Fruit fly (Drosophila melanogaster) whole organism, prepupa: ENCODE data around the gene Gk2.

Experiments
- Blimp-1 ChIP-seq: fragments of 200-800 bp; sonication (Bioruptor generic); optimal IDR thresholded peaks from 3 replicates; lab custom pipeline; 2017; ENCODE audit warnings: missing biosample characterization, missing genetic modification characterization, mild to moderate bottlenecking, moderate library complexity, missing genetic modification reagents
- CG10631 ChIP-seq: fragments of 200-800 bp; sonication (Bioruptor generic); optimal IDR thresholded peaks from 2 replicates; lab custom pipeline; 2016; ENCODE audit warnings: missing biosample characterization, missing genetic modification characterization
- CG10669 ChIP-seq: fragments of 200-800 bp; sonication (Bioruptor generic); optimal IDR thresholded peaks from 3 replicates; lab custom pipeline; 2018; ENCODE audit warnings: missing biosample characterization, mild to moderate bottlenecking, missing genetic modification characterization, moderate library complexity
- CG11294 ChIP-seq: fragments of 200-800 bp; sonication (Bioruptor generic); IDR thresholded peaks from 2 replicates; pipeline ENCODE4 v1.3.6; 2022; ENCODE audit warnings: missing biosample characterization, missing genetic modification characterization
- CG11762 ChIP-seq: fragments of 200-800 bp; sonication (Bioruptor generic); optimal IDR thresholded peaks from 3 replicates; lab custom pipeline; 2016; ENCODE audit warnings: missing biosample characterization, missing genetic modification characterization; ENCODE audit not compliant: insufficient read depth
- CG11902 ChIP-seq: fragments of 200-800 bp; sonication (Bioruptor generic); optimal IDR thresholded peaks from 3 replicates; lab custom pipeline; 2016; ENCODE audit warnings: missing biosample characterization, missing genetic modification characterization
- CG15336 ChIP-seq: fragments of 200-800 bp; sonication (Bioruptor generic); IDR thresholded peaks from 2 replicates; pipeline ENCODE4 v1.3.6; 2022; ENCODE audit warnings: missing biosample characterization, missing genetic modification characterization
- CG1621 ChIP-seq: fragments of 200-800 bp; sonication (Bioruptor generic); optimal IDR thresholded peaks from 3 replicates; lab custom pipeline; 2018; ENCODE audit warnings: missing biosample characterization, mild to moderate bottlenecking, missing genetic modification characterization
- CG16779 ChIP-seq: fragments of 200-800 bp; sonication (Bioruptor generic); optimal IDR thresholded peaks from 3 replicates; lab custom pipeline; 2017; ENCODE audit warnings: missing biosample characterization, mild to moderate bottlenecking, missing genetic modification characterization
- CG3032 ChIP-seq: fragments of 200-800 bp; optimal IDR thresholded peaks from 2 replicates; lab custom pipeline; 2019; ENCODE audit warnings: missing biosample characterization, mild to moderate bottlenecking, missing genetic modification characterization, moderate library complexity
- CG31627 ChIP-seq: fragments of 200-800 bp; sonication (Bioruptor generic); optimal IDR thresholded peaks from 3 replicates; lab custom pipeline; 2016; ENCODE audit warnings: missing biosample characterization, missing genetic modification characterization
- CG32006 ChIP-seq: fragments of 200-800 bp; sonication (Bioruptor generic); optimal IDR thresholded peaks from 3 replicates; lab custom pipeline; 2017; ENCODE audit warnings: missing biosample characterization, mild to moderate bottlenecking, missing genetic modification characterization
- CG34406 ChIP-seq: fragments of 200-800 bp; sonication (Bioruptor generic); optimal IDR thresholded peaks from 3 replicates; lab custom pipeline; 2016; ENCODE audit warnings: missing biosample characterization, missing genetic modification characterization
- CG3919 ChIP-seq: fragments of 200-800 bp; sonication (Bioruptor generic); optimal IDR thresholded peaks from 3 replicates; lab custom pipeline; 2016; ENCODE audit warnings: missing biosample characterization, missing genetic modification characterization
- CG4318 ChIP-seq: fragments of 200-800 bp; sonication (Bioruptor generic); optimal IDR thresholded peaks from 3 replicates; lab custom pipeline; 2017; ENCODE audit warnings: missing biosample characterization, mild to moderate bottlenecking, missing genetic modification characterization
- CG6163 ChIP-seq: fragments of 200-800 bp; sonication (Bioruptor generic); IDR thresholded peaks from 3 replicates; pipeline ENCODE4 v1.3.6; 2022; ENCODE audit warnings: missing biosample characterization, missing genetic modification characterization
- CG6276 ChIP-seq: fragments of 200-800 bp; sonication (Bioruptor generic); optimal IDR thresholded peaks from 2 replicates; lab custom pipeline; 2017; ENCODE audit warnings: missing biosample characterization, mild to moderate bottlenecking, missing genetic modification characterization
- CG6854 ChIP-seq: fragments of 200-800 bp; sonication (Bioruptor generic); optimal IDR thresholded peaks from 2 replicates; lab custom pipeline; 2017; ENCODE audit warnings: missing biosample characterization, mild to moderate bottlenecking, missing genetic modification characterization
- CG8119 ChIP-seq: fragments of 200-800 bp; sonication (Bioruptor generic); IDR thresholded peaks from 3 replicates; pipeline ENCODE4 v1.3.6; 2022; ENCODE audit warnings: missing biosample characterization, missing genetic modification characterization
- CG8319 ChIP-seq: fragments of 200-800 bp; sonication (Bioruptor generic); optimal IDR thresholded peaks from 3 replicates; lab custom pipeline; 2016; ENCODE audit warnings: missing biosample characterization, missing genetic modification characterization
- CG8632 ChIP-seq: fragments of 200-800 bp; sonication (Bioruptor generic); optimal IDR thresholded peaks from 3 replicates; lab custom pipeline; 2016; ENCODE audit warnings: missing biosample characterization, missing genetic modification characterization
- CG9139 ChIP-seq: fragments of 200-800 bp; sonication (Bioruptor generic); optimal IDR thresholded peaks from 3 replicates; lab custom pipeline; 2017; ENCODE audit warnings: missing biosample characterization, mild to moderate bottlenecking, missing genetic modification characterization
- Eip75B ChIP-seq: fragments of 200-800 bp; sonication (Bioruptor generic); optimal IDR thresholded peaks from 3 replicates; lab custom pipeline; 2016; ENCODE audit warnings: missing biosample characterization, missing genetic modification characterization
- Eip78C ChIP-seq: fragments of 200-800 bp; sonication (Bioruptor generic); peaks from one replicate; lab custom pipeline; 2016; ENCODE audit warnings: missing biosample characterization, missing genetic modification characterization
- Ets21C ChIP-seq: fragments of 200-800 bp; sonication (Bioruptor generic); optimal IDR thresholded peaks from 3 replicates; lab custom pipeline; 2016; ENCODE audit warnings: missing biosample characterization, missing genetic modification characterization
- Ets96B ChIP-seq: fragments of 200-800 bp; optimal IDR thresholded peaks from 2 replicates; lab custom pipeline; 2019; ENCODE audit warnings: missing biosample characterization, mild to moderate bottlenecking, missing genetic modification characterization, moderate library complexity
- Gug ChIP-seq: fragments of 200-800 bp; sonication (Bioruptor generic); IDR thresholded peaks from 2 replicates; pipeline ENCODE4 v1.3.6; 2022; ENCODE audit warnings: missing biosample characterization, missing genetic modification characterization
- Hr38 ChIP-seq: sonication (Bioruptor generic); optimal IDR thresholded peaks from 2 replicates; lab custom pipeline; 2016; ENCODE audit warnings: missing biosample characterization, missing genetic modification characterization
- Hr39 ChIP-seq: fragments of 200-800 bp; sonication (Bioruptor generic); optimal IDR thresholded peaks from 2 replicates; lab custom pipeline; 2016; ENCODE audit warnings: missing biosample characterization, missing genetic modification characterization
- Lpt ChIP-seq: fragments of 200-800 bp; sonication (Bioruptor generic); optimal IDR thresholded peaks from 3 replicates; lab custom pipeline; 2016; ENCODE audit warnings: missing biosample characterization, missing genetic modification characterization
- Met ChIP-seq: fragments of 200-800 bp; sonication (Bioruptor generic); optimal IDR thresholded peaks from 3 replicates; lab custom pipeline; 2016; ENCODE audit warnings: missing biosample characterization, missing genetic modification characterization
- Smox ChIP-seq: fragments of 200-800 bp; sonication (Bioruptor generic); optimal IDR thresholded peaks from 3 replicates; lab custom pipeline; 2016; ENCODE audit warnings: missing biosample characterization, missing genetic modification characterization
- Sox14 ChIP-seq: fragments of 200-800 bp; sonication (Bioruptor generic); optimal IDR thresholded peaks from 3 replicates; lab custom pipeline; 2016; ENCODE audit warnings: missing biosample characterization, missing genetic modification characterization
- Sox15 ChIP-seq: fragments of 200-800 bp; sonication (Bioruptor generic); optimal IDR thresholded peaks from 3 replicates; lab custom pipeline; 2016; ENCODE audit warnings: missing biosample characterization, missing genetic modification characterization
- achi ChIP-seq: fragments of 200-800 bp; sonication (Bioruptor generic); optimal IDR thresholded peaks from 3 replicates; lab custom pipeline; 2016; ENCODE audit warnings: missing biosample characterization, missing genetic modification characterization
- acj6 ChIP-seq: fragments of 200-800 bp; sonication (Bioruptor generic); optimal IDR thresholded peaks from 3 replicates; lab custom pipeline; 2016; ENCODE audit warnings: missing biosample characterization, missing genetic modification characterization
- dac ChIP-seq: fragments of 200-800 bp; sonication (Bioruptor generic); optimal IDR thresholded peaks from 2 replicates; lab custom pipeline; 2017; ENCODE audit warnings: missing biosample characterization, mild to moderate bottlenecking, missing genetic modification characterization
- dsx ChIP-seq: fragments of 200-800 bp; optimal IDR thresholded peaks from 3 replicates; lab custom pipeline; 2019; ENCODE audit warnings: missing biosample characterization, mild to moderate bottlenecking, missing genetic modification characterization, moderate library complexity; ENCODE audit not compliant: poor library complexity, severe bottlenecking
- eg ChIP-seq: fragments of 200-800 bp; sonication (Bioruptor generic); IDR thresholded peaks from 3 replicates; pipeline ENCODE4 v1.3.6; 2022; ENCODE audit warnings: missing biosample characterization, missing genetic modification characterization
- fd59A ChIP-seq: fragments of 200-800 bp; sonication (Bioruptor generic); optimal IDR thresholded peaks from 2 replicates; lab custom pipeline; 2017; ENCODE audit warnings: missing biosample characterization, mild to moderate bottlenecking, missing genetic modification characterization, missing genetic modification reagents
- fd85E ChIP-seq: fragments of 200-800 bp; sonication (Bioruptor generic); optimal IDR thresholded peaks from 3 replicates; lab custom pipeline; 2016; ENCODE audit warnings: missing biosample characterization, missing genetic modification characterization
- fkh ChIP-seq: fragments of 200-800 bp; sonication (Bioruptor generic); optimal IDR thresholded peaks from 3 replicates; lab custom pipeline; 2017; ENCODE audit warnings: missing biosample characterization, mild to moderate bottlenecking, missing genetic modification characterization, moderate library complexity
- lz ChIP-seq: fragments of 200-800 bp; sonication (Bioruptor generic); optimal IDR thresholded peaks from 3 replicates; lab custom pipeline; 2016; ENCODE audit warnings: missing biosample characterization, missing genetic modification characterization
- salr ChIP-seq, 2 experiments: fragments of 200-800 bp; sonication (Bioruptor generic); optimal IDR thresholded peaks; 3 replicates each; lab custom pipeline; 2016 to 2018; ENCODE audit warnings: missing biosample characterization in 2 of 2, missing genetic modification characterization in 2 of 2, mild to moderate bottlenecking in 1 of 2
- spab ChIP-seq: fragments of 200-800 bp; sonication (Bioruptor generic); optimal IDR thresholded peaks from 2 replicates; lab custom pipeline; 2017; ENCODE audit warnings: missing biosample characterization, mild to moderate bottlenecking, missing genetic modification characterization, missing genetic modification reagents
- topi ChIP-seq: fragments of 200-800 bp; sonication (Bioruptor generic); optimal IDR thresholded peaks from 3 replicates; lab custom pipeline; 2016; ENCODE audit warnings: missing biosample characterization, missing genetic modification characterization
- vri ChIP-seq: fragments of 200-800 bp; sonication (Bioruptor generic); optimal IDR thresholded peaks from 3 replicates; lab custom pipeline; 2016; ENCODE audit warnings: missing biosample characterization, mild to moderate bottlenecking, missing genetic modification characterization

Gk2 gene

DNA sequence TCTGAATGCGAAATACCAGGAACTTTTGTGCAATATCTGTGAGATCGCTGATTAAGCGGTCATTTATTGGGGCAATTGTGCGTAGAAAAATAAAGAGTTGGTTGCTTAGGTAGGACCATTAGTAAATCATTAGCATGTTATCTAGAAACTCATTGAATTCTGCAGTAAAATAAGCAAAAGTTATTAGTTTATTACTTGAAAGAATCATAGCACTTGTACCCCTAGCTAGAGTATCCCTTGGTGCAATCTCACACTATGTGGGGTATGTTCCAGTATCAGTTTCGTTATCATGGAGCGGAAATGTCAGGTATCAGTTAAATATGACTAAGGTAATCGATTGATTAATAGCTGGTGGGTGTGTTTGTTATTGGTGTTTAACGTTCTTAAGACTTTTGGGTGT lies 7.2 kb downstream of the Gk2 start:
- TF ChIP-seq vri (GFP tag; lab: Kevin White, UChicago) = peak; percentile 34
- no peak for TF ChIP-seq CG6163 (GFP tag; lab: Robert Waterston, UW)

dm6 chr3L:1746338-1747199 lies 8.4 kb downstream of the Gk2 start, which contains the start of gene CG13921:
Gene CG13921, plus strand, starts transcription at chr3L:1746907.
- TF ChIP-seq Blimp-1 (GFP tag; lab: Kevin White, UChicago) (peak; percentile 97), CG4318 (peak; percentile 99), CG3032 (peak; percentile 100), Met (GFP tag; lab: Kevin White, UChicago) (peak; percentile 99), CG34406 (GFP tag; lab: Kevin White, UChicago) (peak; percentile 99), CG31627 (GFP tag; lab: Kevin White, UChicago) (peak; percentile 99), CG3919 (GFP tag; lab: Kevin White, UChicago) (peak; percentile 100), dsx (GFP tag; lab: Kevin White, UChicago) (peak; percentile 99), Gug (GFP tag; lab: Robert Waterston, UW) (peak; percentile 100), CG8632 (GFP tag; lab: Kevin White, UChicago) (peak; percentile 99), dac (GFP tag; lab: Kevin White, UChicago) (peak; percentile 99), CG16779 (tag; lab: Kevin White, UChicago) (peak; percentile 93), CG11294 (peak; percentile 99), Sox14 (GFP tag; lab: Kevin White, UChicago) (peak; percentile 99), CG11762 (GFP tag; lab: Kevin White, UChicago) (peak; percentile 100), CG11902 (GFP tag; lab: Kevin White, UChicago) (peak; percentile 99), spab (GFP tag; lab: Kevin White, UChicago) (peak; percentile 100), CG32006 (GFP tag; lab: Kevin White, UChicago) (peak; percentile 100), vri (GFP tag; lab: Kevin White, UChicago) (peak; percentile 99), CG8319 (GFP tag; lab: Kevin White, UChicago) (peak; percentile 99), eg (GFP tag; lab: Robert Waterston, UW) (peak; percentile 100), fkh (GFP tag; lab: Kevin White, UChicago) (peak; percentile 91), Hr39 (peak; percentile 99), topi (GFP tag; lab: Kevin White, UChicago) (peak; percentile 100), CG15336 (peak; percentile 100), CG8119 (GFP tag; lab: Robert Waterston, UW) (peak; percentile 100), Eip78C (peak; percentile 100), CG6854 (GFP tag; lab: Kevin White, UChicago) (peak; percentile 99), Eip75B (GFP tag; lab: Kevin White, UChicago) (peak; percentile 100), Ets96B (tag; lab: Kevin White, UChicago) (peak; percentile 100), salr (GFP tag; optimal IDR thresholded peaks at IDR 0.05; lab: Kevin White, UChicago) (peak; percentile 98 to 99), CG10669 (GFP tag; lab: Kevin White, UChicago) (peak; percentile 100), lz (peak; percentile 100), CG9139 (GFP tag; lab: Kevin White, UChicago) (peak; percentile 99), CG1621 (tag; lab: Kevin White, UChicago) (peak; percentile 100), Ets21C (GFP tag; lab: Kevin White, UChicago) (peak; percentile 99), Hr38 (GFP tag; lab: Kevin White, UChicago) (peak; percentile 90), Lpt (GFP tag; lab: Kevin White, UChicago) (peak; percentile 99), fd59A (GFP tag; lab: Kevin White, UChicago) (peak; percentile 100), Sox15 (GFP tag; lab: Kevin White, UChicago) (peak; percentile 99), achi (GFP tag; lab: Kevin White, UChicago) (peak; percentile 99), Smox (GFP tag; lab: Kevin White, UChicago) (peak; percentile 99), CG6276 (GFP tag; lab: Kevin White, UChicago) (peak; percentile 99), CG6163 (GFP tag; lab: Robert Waterston, UW) (peak; percentile 100), CG10631 (peak; percentile 100), fd85E (GFP tag; lab: Kevin White, UChicago) (peak; percentile 98), acj6 (GFP tag; lab: Kevin White, UChicago) (peak; percentile 100)
